Worm (Caenorhabditis elegans) whole organism, young adult: ENCODE data around the gene sut-1.

Experiments used
- B0261.1 ChIP-seq: sonication (generic microtip); optimal IDR thresholded peaks from 2 replicates; lab custom pipeline; 2016; ENCODE audit warnings: mild to moderate bottlenecking, missing genetic modification characterization, moderate library complexity, missing compliant biosample characterization
- C06A6.2 ChIP-seq: fragments of 200-800 bp; sonication (Bioruptor generic); conservative IDR thresholded peaks from 2 replicates; pipeline ENCODE4 v1.3.6; 2022; ENCODE audit warnings: missing genetic modification characterization, missing compliant biosample characterization
- F52B5.7 ChIP-seq: sonication (generic microtip); optimal IDR thresholded peaks from 2 replicates; lab custom pipeline; 2016; ENCODE audit warnings: mild to moderate bottlenecking, missing genetic modification characterization, missing compliant biosample characterization
- F57C9.4 ChIP-seq: sonication (generic microtip); optimal IDR thresholded peaks from 2 replicates; lab custom pipeline; 2017; ENCODE audit warnings: mild to moderate bottlenecking, missing genetic modification characterization, missing compliant biosample characterization
- T26A5.8 ChIP-seq: sonication (generic microtip); optimal IDR thresholded peaks from 2 replicates; lab custom pipeline; 2016; ENCODE audit warnings: missing genetic modification characterization, missing compliant biosample characterization
- Y95B8A.8 ChIP-seq: fragments of 200-800 bp; sonication (Bioruptor generic); IDR thresholded peaks from 2 replicates; pipeline ENCODE4 v1.3.6; 2022; ENCODE audit warnings: missing genetic modification reagents, missing genetic modification characterization, missing compliant biosample characterization
- aptf-2 ChIP-seq: fragments of 200-800 bp; sonication (Bioruptor generic); conservative IDR thresholded peaks from 2 replicates; pipeline ENCODE4 v1.3.6; 2022; ENCODE audit warnings: missing genetic modification reagents, missing genetic modification characterization, missing compliant biosample characterization
- attf-5 ChIP-seq: fragments of 200-800 bp; sonication (Bioruptor generic); optimal IDR thresholded peaks from 2 replicates; lab custom pipeline; 2018; ENCODE audit warnings: mild to moderate bottlenecking, missing genetic modification characterization, missing compliant biosample characterization
- bed-1 ChIP-seq: fragments of 200-800 bp; sonication (Bioruptor generic); IDR thresholded peaks from 2 replicates; pipeline ENCODE4 v1.3.6; 2022; ENCODE audit warnings: missing genetic modification reagents, missing genetic modification characterization, missing compliant biosample characterization
- cebp-1 ChIP-seq, 2 experiments: fragments of 200-800 bp in 1 of 2; sonication (Bioruptor generic) in 1 of 2; sonication (generic microtip) in 1 of 2; IDR thresholded peaks in 1 of 2; optimal IDR thresholded peaks in 1 of 2; 2 replicates each; pipeline versions ENCODE4 v1.3.6 to Lab custom; 2017 to 2022; ENCODE audit warnings: missing compliant biosample characterization in 2 of 2, missing genetic modification characterization in 2 of 2, mild to moderate bottlenecking in 1 of 2, missing genetic modification reagents in 1 of 2, moderate library complexity in 1 of 2
- ceh-27 ChIP-seq: fragments of 200-800 bp; sonication (Bioruptor generic); optimal IDR thresholded peaks from 2 replicates; lab custom pipeline; 2018; ENCODE audit warnings: mild to moderate bottlenecking, missing genetic modification characterization, moderate library complexity, missing compliant biosample characterization
- ceh-40 ChIP-seq: fragments of 200-800 bp; sonication (Bioruptor generic); IDR thresholded peaks from 2 replicates; pipeline ENCODE4 v1.3.6; 2022; ENCODE audit warnings: missing genetic modification characterization, missing compliant biosample characterization
- dpff-1 ChIP-seq: sonication (generic microtip); optimal IDR thresholded peaks from 2 replicates; lab custom pipeline; 2017; ENCODE audit warnings: mild to moderate bottlenecking, missing genetic modification characterization, missing compliant biosample characterization
- dpl-1 ChIP-seq: fragments of 150-350 bp; optimal IDR thresholded peaks from 2 replicates; lab custom pipeline; 2014; ENCODE audit warnings: missing biosample characterization, missing genetic modification reagents, missing genetic modification characterization
- efl-1 ChIP-seq: fragments of 150-350 bp; optimal IDR thresholded peaks from 2 replicates; lab custom pipeline; 2014; ENCODE audit warnings: missing biosample characterization, missing genetic modification reagents, missing genetic modification characterization
- egrh-3 ChIP-seq: fragments of 200-800 bp; sonication (Bioruptor generic); IDR thresholded peaks from 2 replicates; pipeline ENCODE4 v1.3.6; 2022; ENCODE audit warnings: missing genetic modification reagents, missing genetic modification characterization, missing compliant biosample characterization
- fkh-3 ChIP-seq: sonication (generic microtip); optimal IDR thresholded peaks from 2 replicates; lab custom pipeline; 2016; ENCODE audit warnings: mild to moderate bottlenecking, missing genetic modification characterization, missing compliant biosample characterization
- him-1 ChIP-seq: sonication (generic microtip); optimal IDR thresholded peaks from 2 replicates; lab custom pipeline; 2016; ENCODE audit warnings: missing genotype, missing genetic modification reagents, missing genetic modification characterization, missing compliant biosample characterization
- lin-26 ChIP-seq: fragments of 200-800 bp; sonication (Bioruptor generic); IDR thresholded peaks from 2 replicates; pipeline ENCODE4 v1.3.6; 2022; ENCODE audit warnings: missing genetic modification reagents, missing genetic modification characterization, missing compliant biosample characterization
- lin-40 ChIP-seq: sonication (generic microtip); optimal IDR thresholded peaks from 2 replicates; lab custom pipeline; 2016; ENCODE audit warnings: missing genetic modification characterization, mild to moderate bottlenecking, missing compliant biosample characterization, missing genotype, missing genetic modification reagents
- lir-1 ChIP-seq: fragments of 200-800 bp; sonication (Bioruptor generic); conservative IDR thresholded peaks from 2 replicates; pipeline ENCODE4 v1.3.6; 2022; ENCODE audit warnings: missing genetic modification reagents, missing genetic modification characterization, missing compliant biosample characterization
- madf-6 ChIP-seq: fragments of 200-800 bp; sonication (Bioruptor generic); IDR thresholded peaks from 2 replicates; pipeline ENCODE4 v1.3.6; 2022; ENCODE audit warnings: missing genetic modification reagents, missing genetic modification characterization, missing compliant biosample characterization
- madf-8 ChIP-seq: fragments of 200-800 bp; sonication (Bioruptor generic); conservative IDR thresholded peaks from 2 replicates; pipeline ENCODE4 v1.3.6; 2022; ENCODE audit warnings: missing genetic modification reagents, missing genetic modification characterization, missing compliant biosample characterization
- mcd-1 ChIP-seq: fragments of 200-800 bp; sonication (Bioruptor generic); IDR thresholded peaks from 2 replicates; pipeline ENCODE4 v1.3.6; 2022; ENCODE audit warnings: missing genetic modification reagents, missing genetic modification characterization, missing compliant biosample characterization
- mel-28 ChIP-seq: sonication (generic microtip); optimal IDR thresholded peaks from 2 replicates; lab custom pipeline; 2016; ENCODE audit warnings: borderline replicate concordance, mild to moderate bottlenecking, missing genetic modification characterization, missing compliant biosample characterization
- mxl-1 ChIP-seq: sonication (generic microtip); optimal IDR thresholded peaks from 2 replicates; lab custom pipeline; 2016; ENCODE audit warnings: missing genetic modification characterization, missing compliant biosample characterization
- nhr-179 ChIP-seq: sonication (generic microtip); optimal IDR thresholded peaks from 2 replicates; lab custom pipeline; 2016; ENCODE audit warnings: mild to moderate bottlenecking, missing genetic modification characterization, missing compliant biosample characterization
- nhr-80 ChIP-seq: sonication (generic microtip); optimal IDR thresholded peaks from 2 replicates; lab custom pipeline; 2016; ENCODE audit warnings: missing genetic modification characterization, missing compliant biosample characterization
- pbrm-1 ChIP-seq: fragments of 200-800 bp; sonication (Bioruptor generic); IDR thresholded peaks from 2 replicates; pipeline ENCODE4 v1.3.6; 2022; ENCODE audit warnings: missing genetic modification reagents, missing genetic modification characterization, missing compliant biosample characterization
- rec-8 ChIP-seq, 2 experiments: sonication (generic microtip); optimal IDR thresholded peaks; 2 replicates each; lab custom pipeline; 2016; ENCODE audit warnings: mild to moderate bottlenecking in 2 of 2, missing genetic modification characterization in 2 of 2, missing genetic modification reagents in 2 of 2, missing genotype in 2 of 2, missing biosample characterization in 1 of 2, missing compliant biosample characterization in 1 of 2, moderate library complexity in 1 of 2
- rpc-1 ChIP-seq, 2 experiments: fragments of 150-350 bp in 1 of 2; sonication (generic microtip) in 1 of 2; optimal IDR thresholded peaks; 2 replicates each; lab custom pipeline; 2014 to 2018; ENCODE audit warnings: missing biosample characterization in 1 of 2, missing genetic modification characterization in 1 of 2, missing genetic modification reagents in 1 of 2, missing genotype in 1 of 2
- sea-2 ChIP-seq: fragments of 200-800 bp; sonication (Bioruptor generic); IDR thresholded peaks from 2 replicates; pipeline ENCODE4 v1.3.6; 2022; ENCODE audit warnings: missing genetic modification characterization, missing compliant biosample characterization
- snpc-1.1 ChIP-seq: sonication (generic microtip); optimal IDR thresholded peaks from 2 replicates; lab custom pipeline; 2017; ENCODE audit warnings: missing genetic modification characterization, mild to moderate bottlenecking, missing compliant biosample characterization, antibody characterized with exemption, moderate library complexity, missing genotype, missing genetic modification reagents; ENCODE audit not compliant: insufficient read depth
- snpc-3.4 ChIP-seq: sonication (generic microtip); optimal IDR thresholded peaks from 2 replicates; lab custom pipeline; 2017; ENCODE audit warnings: missing genetic modification characterization, mild to moderate bottlenecking, missing compliant biosample characterization, antibody characterized with exemption, moderate library complexity, missing genotype, missing genetic modification reagents
- sptf-2 ChIP-seq: fragments of 200-800 bp; sonication (Bioruptor generic); optimal IDR thresholded peaks from 2 replicates; lab custom pipeline; 2018; ENCODE audit warnings: mild to moderate bottlenecking, missing genetic modification characterization, missing compliant biosample characterization
- tbp1 ChIP-seq: fragments of 200-800 bp; sonication (Bioruptor generic); optimal IDR thresholded peaks from 2 replicates; lab custom pipeline; 2018; ENCODE audit warnings: mild to moderate bottlenecking, missing genetic modification characterization, missing compliant biosample characterization
- zfh-2 ChIP-seq: fragments of 200-800 bp; sonication (Bioruptor generic); conservative IDR thresholded peaks from 2 replicates; pipeline ENCODE4 v1.3.6; 2022; ENCODE audit warnings: missing genetic modification reagents, missing genetic modification characterization, missing compliant biosample characterization

Gene sut-1

DNA sequence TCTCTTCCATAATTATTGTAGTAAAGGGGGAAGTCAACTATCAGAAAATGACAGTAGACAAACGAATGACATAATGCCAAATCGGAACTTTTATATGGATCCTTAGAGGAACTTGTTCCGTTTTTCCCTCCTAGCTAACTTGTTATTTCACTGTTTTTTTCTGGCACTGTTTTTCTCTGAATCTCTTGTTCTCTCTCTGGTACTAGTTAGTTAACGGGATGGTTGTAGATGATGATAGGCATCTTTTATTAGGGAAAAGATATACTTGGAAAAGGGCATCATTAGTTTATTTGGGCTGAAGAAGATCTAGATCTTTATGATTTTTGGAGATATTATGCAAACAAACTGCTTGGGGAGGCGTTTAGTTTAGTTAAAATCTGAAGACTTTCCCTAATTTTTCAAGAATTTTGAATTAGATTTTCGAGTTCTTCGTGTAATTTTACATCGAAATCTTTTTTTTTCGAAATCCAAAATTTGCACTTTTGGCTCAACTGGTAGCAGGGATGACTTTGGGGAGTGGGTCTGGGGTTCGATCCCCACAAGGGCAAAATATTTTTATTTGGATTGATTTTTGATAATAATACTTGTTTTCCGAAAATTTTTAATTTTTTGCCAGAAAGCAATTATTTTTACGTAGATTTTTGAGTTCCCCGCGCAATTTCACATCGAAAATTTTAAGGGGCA, 16.0 kb downstream of the sut-1 start, which contains the start of gene col-40:
TSS of gene col-40 (minus strand) at position 51 of the 684 bp plus-strand sequence.
- TF ChIP-seq efl-1, result no peak
- TF ChIP-seq madf-6 (GFP tag; lab: Robert Waterston, UW), result no peak
- no peak for TF ChIP-seq him-1
- no peak for TF ChIP-seq ceh-27 (GFP tag; lab: Kevin White, UChicago)
- TF ChIP-seq lin-26, result no peak
- no peak for TF ChIP-seq C06A6.2 (GFP tag; lab: Robert Waterston, UW)
- TF ChIP-seq dpff-1 (tag; lab: Kevin White, UChicago), result no peak
- peak; percentile 74 for TF ChIP-seq tbp1 (GFP tag; lab: Kevin White, UChicago)
- TF ChIP-seq snpc-3.4 (tag; lab: Kevin White, UChicago), result no peak
- no peak for TF ChIP-seq madf-8
- no peak for TF ChIP-seq nhr-179 (tag; lab: Kevin White, UChicago)
- no peak for TF ChIP-seq dpl-1 (GFP tag; lab: Kevin White, UChicago)
- TF ChIP-seq sea-2 (GFP tag; lab: Robert Waterston, UW), result no peak
- TF ChIP-seq Y95B8A.8 (GFP tag; lab: Robert Waterston, UW), result no peak
- peak; percentile 7 for TF ChIP-seq rpc-1 (optimal IDR thresholded peaks at IDR 0.05; lab: Kevin White, UChicago)
- peak; percentile 65 for TF ChIP-seq rpc-1 (tag; optimal IDR thresholded peaks at IDR 0.05; lab: Kevin White, UChicago)
- TF ChIP-seq snpc-1.1 (tag; lab: Kevin White, UChicago), result peak; percentile 9
- TF ChIP-seq mxl-1 (tag; lab: Kevin White, UChicago), result no peak
- TF ChIP-seq F57C9.4 (tag; lab: Kevin White, UChicago), result no peak
- no peak for TF ChIP-seq cebp-1 (GFP tag; IDR thresholded peaks at IDR 0.05; lab: Robert Waterston, UW)
- no peak for TF ChIP-seq cebp-1 (tag; optimal IDR thresholded peaks at IDR 0.05; lab: Kevin White, UChicago)
- TF ChIP-seq attf-5 (GFP tag; lab: Kevin White, UChicago), result no peak
- no peak for TF ChIP-seq lin-40 (tag; lab: Kevin White, UChicago)
- TF ChIP-seq pbrm-1, result no peak
- no peak for TF ChIP-seq lir-1
- TF ChIP-seq T26A5.8, result no peak
- TF ChIP-seq nhr-80 (tag; lab: Kevin White, UChicago), result no peak
- peak; percentile 6 for TF ChIP-seq B0261.1 (tag; lab: Kevin White, UChicago)
- TF ChIP-seq mel-28 (tag; lab: Kevin White, UChicago), result no peak
- no peak for TF ChIP-seq aptf-2
- no peak for TF ChIP-seq fkh-3
- TF ChIP-seq rec-8 (tag; optimal IDR thresholded peaks at IDR 0.05; lab: Kevin White, UChicago), result no peak
- no peak for TF ChIP-seq ceh-40 (GFP tag; lab: Robert Waterston, UW)
- TF ChIP-seq bed-1 (GFP tag; lab: Robert Waterston, UW), result no peak
- no peak for TF ChIP-seq sptf-2 (GFP tag; lab: Kevin White, UChicago)
- no peak for TF ChIP-seq F52B5.7 (tag; lab: Kevin White, UChicago)

DNA sequence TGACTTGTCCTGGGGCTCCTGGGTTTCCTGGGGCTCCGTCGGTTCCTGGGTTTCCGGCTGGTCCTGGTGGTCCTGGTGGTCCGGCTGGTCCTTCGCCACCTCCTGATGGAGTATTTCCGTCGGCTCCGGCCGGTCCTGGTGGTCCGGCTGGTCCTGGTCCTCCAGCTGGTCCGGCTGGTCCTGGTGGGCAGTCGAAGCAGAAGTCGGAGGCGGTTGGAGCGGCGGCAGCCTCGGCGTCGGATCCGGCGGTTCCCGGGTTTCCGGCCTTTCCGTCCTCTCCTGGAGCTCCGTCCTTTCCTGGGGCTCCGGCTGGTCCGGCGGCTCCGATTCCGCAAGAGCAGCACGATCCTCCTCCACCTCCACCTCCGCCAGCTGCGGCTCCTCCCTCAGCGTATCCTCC, 17.8 kb downstream of the sut-1 start:
- TF ChIP-seq egrh-3, result peak; percentile 99
- TF ChIP-seq zfh-2 (GFP tag; lab: Robert Waterston, UW), result peak; percentile 95
- peak; percentile 53; the same call in 1 of the 2 replicates for TF ChIP-seq mcd-1 (GFP tag; lab: Robert Waterston, UW)
- TF ChIP-seq efl-1, result no peak
